Fruit fly (Drosophila melanogaster) whole organism, pupa: ENCODE results near the gene CG12268.

Experiments
- CG12605 ChIP-seq: fragments of 200-800 bp; sonication (Bioruptor generic); IDR thresholded peaks from 2 replicates; pipeline ENCODE4 v1.3.6; 2022; ENCODE audit warnings: missing biosample characterization, missing genetic modification characterization
- CG8159 ChIP-seq: fragments of 200-800 bp; sonication (Bioruptor generic); optimal IDR thresholded peaks from 3 replicates; lab custom pipeline; 2018; ENCODE audit warnings: missing biosample characterization, mild to moderate bottlenecking, missing genetic modification characterization, moderate library complexity
- CG9948 ChIP-seq: fragments of 200-800 bp; sonication (Bioruptor generic); optimal IDR thresholded peaks from 2 replicates; lab custom pipeline; 2018; ENCODE audit warnings: missing biosample characterization, mild to moderate bottlenecking, missing genetic modification characterization, moderate library complexity
- D1 ChIP-seq: fragments of 200-800 bp; sonication (Bioruptor generic); optimal IDR thresholded peaks from 2 replicates; lab custom pipeline; 2018; ENCODE audit warnings: missing biosample characterization, mild to moderate bottlenecking, missing genetic modification characterization, moderate library complexity
- EcR ChIP-seq: fragments of 200-800 bp; sonication (Bioruptor generic); optimal IDR thresholded peaks from 3 replicates; lab custom pipeline; 2019; ENCODE audit warnings: missing biosample characterization, missing genetic modification characterization, mild to moderate bottlenecking, moderate library complexity, missing genetic modification reagents
- gl ChIP-seq: fragments of 200-800 bp; sonication (Bioruptor generic); optimal IDR thresholded peaks from 2 replicates; lab custom pipeline; 2018; ENCODE audit warnings: missing biosample characterization, mild to moderate bottlenecking, missing genetic modification characterization

- TF ChIP-seq EcR (no peak), CG8159 (tag; lab: Kevin White, UChicago) (no peak), CG9948 (no peak), D1 (tag; lab: Kevin White, UChicago) (no peak), gl (tag; lab: Kevin White, UChicago) (no peak), CG12605 (no peak)
These were observed 33.4 kb upstream of the CG12268 start for dm6 chr3R:23981645-23982044.
